Fruit fly (Drosophila melanogaster) whole organism, embryonic: Measurements from ENCODE around the gene Cul3.

Experiments used
- Bgb ChIP-seq: fragments of 200-800 bp; sonication (Bioruptor generic); IDR thresholded peaks from 2 replicates; pipeline ENCODE4 v1.3.6; 2022; ENCODE audit warnings: missing biosample characterization, missing genetic modification characterization; ENCODE audit not compliant: partially characterized antibody
- Blimp-1 ChIP-seq: fragments of 200-800 bp; sonication (Bioruptor generic); optimal IDR thresholded peaks from 3 replicates; lab custom pipeline; 2018; ENCODE audit warnings: missing biosample characterization, missing genetic modification characterization, mild to moderate bottlenecking, moderate library complexity, missing genetic modification reagents
- C15 ChIP-seq: fragments of 200-800 bp; sonication (Bioruptor generic); IDR thresholded peaks from 3 replicates; pipeline ENCODE4 v1.3.6; 2022; ENCODE audit warnings: missing biosample characterization, missing genetic modification characterization
- CG10209 ChIP-seq: fragments of 200-800 bp; sonication (Bioruptor generic); optimal IDR thresholded peaks from 3 replicates; lab custom pipeline; 2017; ENCODE audit warnings: missing biosample characterization, mild to moderate bottlenecking, missing genetic modification characterization, missing genetic modification reagents
- CG10565 ChIP-seq: fragments of 200-800 bp; sonication (Bioruptor generic); optimal IDR thresholded peaks from 3 replicates; lab custom pipeline; 2016; ENCODE audit warnings: missing biosample characterization, mild to moderate bottlenecking, missing genetic modification characterization
- CG11247 ChIP-seq: fragments of 200-800 bp; sonication (Bioruptor generic); IDR thresholded peaks from 2 replicates; pipeline ENCODE4 v1.3.6; 2022; ENCODE audit warnings: missing biosample characterization, missing genetic modification characterization
- CG15696 ChIP-seq: fragments of 200-800 bp; sonication (Bioruptor generic); optimal IDR thresholded peaks from 2 replicates; lab custom pipeline; 2019; ENCODE audit warnings: missing biosample characterization, mild to moderate bottlenecking, missing genetic modification characterization, moderate library complexity
- CG16863 ChIP-seq: fragments of 200-800 bp; sonication (Bioruptor generic); optimal IDR thresholded peaks from 3 replicates; lab custom pipeline; 2016; ENCODE audit warnings: missing biosample characterization, missing genetic modification characterization
- CG17385 ChIP-seq: fragments of 200-800 bp; sonication (Bioruptor generic); optimal IDR thresholded peaks from 3 replicates; lab custom pipeline; 2018; ENCODE audit warnings: missing biosample characterization, mild to moderate bottlenecking, missing genetic modification characterization
- CG1832 ChIP-seq: fragments of 200-800 bp; sonication (Bioruptor generic); optimal IDR thresholded peaks from 2 replicates; lab custom pipeline; 2017; ENCODE audit warnings: missing biosample characterization, mild to moderate bottlenecking, missing genetic modification characterization, inconsistent platforms
- CG2202 ChIP-seq: fragments of 200-800 bp; sonication (Bioruptor generic); optimal IDR thresholded peaks from 2 replicates; lab custom pipeline; 2018; ENCODE audit warnings: missing biosample characterization, mild to moderate bottlenecking, missing genetic modification characterization
- CG30431 ChIP-seq: fragments of 200-800 bp; sonication (Bioruptor generic); optimal IDR thresholded peaks from 2 replicates; lab custom pipeline; 2017; ENCODE audit warnings: missing biosample characterization, missing genetic modification characterization
- CG31441 ChIP-seq: fragments of 200-800 bp; sonication (Bioruptor generic); IDR thresholded peaks from 2 replicates; pipeline ENCODE4 v1.3.6; 2022; ENCODE audit warnings: missing biosample characterization, missing genetic modification characterization
- CG5245 ChIP-seq: fragments of 200-800 bp; sonication (Bioruptor generic); optimal IDR thresholded peaks from 3 replicates; lab custom pipeline; 2016; ENCODE audit warnings: missing biosample characterization, missing genetic modification characterization
- CG8359 ChIP-seq: fragments of 200-800 bp; sonication (Bioruptor generic); optimal IDR thresholded peaks from 2 replicates; lab custom pipeline; 2017; ENCODE audit warnings: missing biosample characterization, mild to moderate bottlenecking, missing genetic modification characterization, borderline replicate concordance
- CG9876 ChIP-seq: fragments of 200-800 bp; sonication (Bioruptor generic); optimal IDR thresholded peaks from 2 replicates; lab custom pipeline; 2016; ENCODE audit warnings: missing biosample characterization, missing genetic modification characterization
- Dip2 ChIP-seq: fragments of 200-800 bp; sonication (Bioruptor generic); IDR thresholded peaks from 2 replicates; pipeline ENCODE4 v1.3.6; 2022; ENCODE audit warnings: missing biosample characterization, missing genetic modification characterization
- Doc2 ChIP-seq: fragments of 200-800 bp; sonication (Bioruptor generic); IDR thresholded peaks from 2 replicates; pipeline ENCODE4 v1.3.6; 2022; ENCODE audit warnings: missing biosample characterization, missing genetic modification characterization
- Doc3 ChIP-seq: fragments of 200-800 bp; sonication (Bioruptor generic); IDR thresholded peaks from 3 replicates; pipeline ENCODE4 v1.3.6; 2022; ENCODE audit warnings: missing biosample characterization, missing genetic modification characterization; ENCODE audit not compliant: partially characterized antibody
- GATAe ChIP-seq: fragments of 200-800 bp; sonication (Bioruptor generic); conservative IDR thresholded peaks from 2 replicates; pipeline ENCODE4 v1.3.6; 2022; ENCODE audit warnings: missing biosample characterization, missing genetic modification characterization
- H15 ChIP-seq: fragments of 200-800 bp; sonication (Bioruptor generic); IDR thresholded peaks from 3 replicates; pipeline ENCODE4 v1.3.6; 2022; ENCODE audit warnings: missing biosample characterization, missing genetic modification characterization
- Hr51 ChIP-seq, 2 experiments: fragments of 200-800 bp; sonication (Bioruptor generic); optimal IDR thresholded peaks; 2 replicates in 1 of 2; 3 replicates in 1 of 2; lab custom pipeline; 2016 to 2018; ENCODE audit warnings: missing biosample characterization in 2 of 2, missing genetic modification characterization in 2 of 2, mild to moderate bottlenecking in 1 of 2, moderate library complexity in 1 of 2
- Jarid2 ChIP-seq: fragments of 200-800 bp; sonication (Bioruptor generic); optimal IDR thresholded peaks from 3 replicates; lab custom pipeline; 2017; ENCODE audit warnings: mild to moderate bottlenecking, missing biosample characterization, missing genetic modification reagents, missing genetic modification characterization
- Meics ChIP-seq: fragments of 200-800 bp; sonication (Bioruptor generic); optimal IDR thresholded peaks from 2 replicates; lab custom pipeline; 2017; ENCODE audit warnings: missing biosample characterization, mild to moderate bottlenecking, missing genetic modification characterization
- NFAT ChIP-seq: fragments of 200-800 bp; sonication (Bioruptor generic); IDR thresholded peaks from 2 replicates; pipeline ENCODE4 v1.3.6; 2022; ENCODE audit warnings: missing biosample characterization, missing genetic modification characterization
- Opbp ChIP-seq: fragments of 200-800 bp; sonication (Bioruptor generic); IDR thresholded peaks from 3 replicates; pipeline ENCODE4 v1.3.6; 2022; ENCODE audit warnings: missing biosample characterization, missing genetic modification characterization; ENCODE audit not compliant: partially characterized antibody
- Rx ChIP-seq: fragments of 200-800 bp; sonication (Bioruptor generic); IDR thresholded peaks from 2 replicates; pipeline ENCODE4 v1.3.6; 2022; ENCODE audit warnings: missing biosample characterization, missing genetic modification characterization
- al ChIP-seq: fragments of 200-800 bp; sonication (Bioruptor generic); IDR thresholded peaks from 2 replicates; pipeline ENCODE4 v1.3.6; 2022; ENCODE audit warnings: missing biosample characterization, missing genetic modification characterization
- bigmax ChIP-seq: fragments of 200-800 bp; sonication (Bioruptor generic); optimal IDR thresholded peaks from 2 replicates; lab custom pipeline; 2018; ENCODE audit warnings: missing biosample characterization, mild to moderate bottlenecking, missing genetic modification characterization
- br ChIP-seq: fragments of >200 bp; optimal IDR thresholded peaks from 2 replicates; lab custom pipeline; 2017
- bsh ChIP-seq, 2 experiments: fragments of 200-800 bp; sonication (Bioruptor generic); optimal IDR thresholded peaks; 2 replicates each; lab custom pipeline; 2017 to 2018; ENCODE audit warnings: mild to moderate bottlenecking in 2 of 2, missing biosample characterization in 2 of 2, missing genetic modification characterization in 2 of 2, moderate library complexity in 1 of 2
- cas ChIP-seq: fragments of 200-800 bp; sonication (Bioruptor generic); IDR thresholded peaks from 2 replicates; pipeline ENCODE4 v1.3.6; 2022; ENCODE audit warnings: missing biosample characterization, missing genetic modification characterization
- chif ChIP-seq, 2 experiments: fragments of 200-800 bp; sonication (Bioruptor generic); optimal IDR thresholded peaks; 3 replicates each; lab custom pipeline; 2016; ENCODE audit warnings: missing biosample characterization in 2 of 2, missing genetic modification characterization in 2 of 2
- chm ChIP-seq: fragments of 200-800 bp; sonication (Bioruptor generic); IDR thresholded peaks from 2 replicates; pipeline ENCODE4 v1.3.6; 2022; ENCODE audit warnings: missing biosample characterization, missing genetic modification characterization
- eve ChIP-seq, 2 experiments: fragments of >200 bp; optimal IDR thresholded peaks; 2 replicates each; lab custom pipeline; 2017; ENCODE audit warnings: missing biosample characterization in 2 of 2, missing genetic modification characterization in 2 of 2
- ftz-f1 ChIP-seq: fragments of 200-800 bp; sonication (Bioruptor generic); optimal IDR thresholded peaks from 2 replicates; lab custom pipeline; 2016; ENCODE audit warnings: missing biosample characterization, missing genetic modification characterization
- ham ChIP-seq: fragments of 200-800 bp; sonication (Bioruptor generic); IDR thresholded peaks from 2 replicates; pipeline ENCODE4 v1.3.6; 2022; ENCODE audit warnings: missing biosample characterization, missing genetic modification characterization
- odd ChIP-seq: fragments of 200-800 bp; sonication (Bioruptor generic); optimal IDR thresholded peaks from 2 replicates; lab custom pipeline; 2017; ENCODE audit warnings: missing biosample characterization, mild to moderate bottlenecking, missing genetic modification characterization
- onecut ChIP-seq: fragments of 200-800 bp; sonication (Bioruptor generic); IDR thresholded peaks from 2 replicates; pipeline ENCODE4 v1.3.6; 2022; ENCODE audit warnings: missing biosample characterization, missing genetic modification characterization
- peb ChIP-seq: fragments of 200-800 bp; sonication (Bioruptor generic); IDR thresholded peaks from 2 replicates; pipeline ENCODE4 v1.3.6; 2022; ENCODE audit warnings: missing biosample characterization, missing genetic modification characterization
- pita ChIP-seq: fragments of 200-800 bp; sonication (Bioruptor generic); optimal IDR thresholded peaks from 2 replicates; lab custom pipeline; 2017; ENCODE audit warnings: missing biosample characterization, mild to moderate bottlenecking, missing genetic modification characterization
- psq ChIP-seq: fragments of 200-800 bp; sonication (Bioruptor generic); optimal IDR thresholded peaks from 2 replicates; lab custom pipeline; 2017; ENCODE audit warnings: missing biosample characterization, missing genetic modification characterization
- pzg ChIP-seq: fragments of 200-800 bp; sonication (Bioruptor generic); optimal IDR thresholded peaks from 3 replicates; lab custom pipeline; 2018; ENCODE audit warnings: missing biosample characterization, mild to moderate bottlenecking, missing genetic modification characterization, moderate library complexity
- sd ChIP-seq: fragments of 200-800 bp; sonication (Bioruptor generic); optimal IDR thresholded peaks from 3 replicates; lab custom pipeline; 2018; ENCODE audit warnings: missing biosample characterization, mild to moderate bottlenecking, missing genetic modification characterization, moderate library complexity
- seq ChIP-seq: fragments of 200-800 bp; sonication (Bioruptor generic); IDR thresholded peaks from 2 replicates; pipeline ENCODE4 v1.3.6; 2022; ENCODE audit warnings: missing biosample characterization, missing genetic modification characterization
- sqz ChIP-seq: fragments of 200-800 bp; sonication (Bioruptor generic); optimal IDR thresholded peaks from 3 replicates; lab custom pipeline; 2018; ENCODE audit warnings: missing biosample characterization, mild to moderate bottlenecking, missing genetic modification characterization
- tap ChIP-seq: fragments of 200-800 bp; optimal IDR thresholded peaks from 3 replicates; lab custom pipeline; 2019; ENCODE audit warnings: missing biosample characterization, mild to moderate bottlenecking, missing genetic modification characterization, moderate library complexity
- unc-4 ChIP-seq: fragments of 200-800 bp; sonication (Bioruptor generic); IDR thresholded peaks from 2 replicates; pipeline ENCODE4 v1.3.6; 2022; ENCODE audit warnings: missing biosample characterization, missing genetic modification characterization; ENCODE audit not compliant: partially characterized antibody
- wor ChIP-seq: fragments of 200-800 bp; sonication (Bioruptor generic); IDR thresholded peaks from 2 replicates; pipeline ENCODE4 v1.3.6; 2022; ENCODE audit warnings: missing biosample characterization, missing genetic modification characterization
- zfh1 ChIP-seq: fragments of 200-800 bp; sonication (Bioruptor generic); IDR thresholded peaks from 3 replicates; pipeline ENCODE4 v1.3.6; 2022; ENCODE audit warnings: missing biosample characterization, missing genetic modification characterization

Cul3 gene

dm6 chr2L:15254229-15254861, 17.5 kb downstream of the Cul3 start (continued):
- no peak for TF ChIP-seq CG30431 (GFP tag; lab: Kevin White, UChicago)
- no peak for TF ChIP-seq cas (GFP tag; lab: Robert Waterston, UW)
- TF ChIP-seq wor: peak; percentile 40; the same call in 1 of the 2 replicates
- no peak for TF ChIP-seq NFAT (GFP tag; lab: Robert Waterston, UW)
- TF ChIP-seq H15 (GFP tag; lab: Robert Waterston, UW): 0 out of 3 replicates have a peak, but pooled peaks have one; percentile 19
- no peak for TF ChIP-seq Dip2
- no peak for TF ChIP-seq ham (GFP tag; lab: Robert Waterston, UW)
- no peak for TF ChIP-seq Doc2 (GFP tag; lab: Robert Waterston, UW)
- TF ChIP-seq unc-4 (GFP tag; lab: Robert Waterston, UW): no peak
- no peak for TF ChIP-seq Hr51 (GFP tag; optimal IDR thresholded peaks at IDR 0.05; lab: Kevin White, UChicago)
- no peak for TF ChIP-seq pita (GFP tag; lab: Kevin White, UChicago)
- TF ChIP-seq br: no peak
- TF ChIP-seq CG17385 (GFP tag; lab: Kevin White, UChicago): peak; percentile 63
- no peak for TF ChIP-seq tap (tag; lab: Kevin White, UChicago)
- TF ChIP-seq bsh (GFP tag; optimal IDR thresholded peaks at IDR 0.05; lab: Kevin White, UChicago): peak in 1 of 2 experiments; percentile 59
- no peak for TF ChIP-seq ftz-f1 (GFP tag; lab: Kevin White, UChicago)
- no peak for TF ChIP-seq Bgb (GFP tag; lab: Robert Waterston, UW)
- no peak for TF ChIP-seq C15
- TF ChIP-seq bigmax (GFP tag; lab: Kevin White, UChicago): no peak
- no peak for TF ChIP-seq eve (GFP tag; optimal IDR thresholded peaks at IDR 0.05; lab: Kevin White, UChicago)
- TF ChIP-seq Meics (GFP tag; lab: Kevin White, UChicago): peak; percentile 71
- no peak for TF ChIP-seq psq
- TF ChIP-seq peb: no peak
- no peak for TF ChIP-seq Opbp (GFP tag; lab: Robert Waterston, UW)
- TF ChIP-seq sd (tag; lab: Kevin White, UChicago): no peak
- no peak for TF ChIP-seq Doc3 (GFP tag; lab: Robert Waterston, UW)
- peak; percentile 50 for TF ChIP-seq CG31441
- no peak for TF ChIP-seq CG16863
- no peak for TF ChIP-seq CG11247 (GFP tag; lab: Robert Waterston, UW)
- peak; percentile 47; the same call in 1 of the 3 replicates for TF ChIP-seq zfh1 (GFP tag; lab: Robert Waterston, UW)
- peak; percentile 53 for TF ChIP-seq Blimp-1
- TF ChIP-seq Rx (GFP tag; lab: Robert Waterston, UW): no peak
- TF ChIP-seq Jarid2 (GFP tag; lab: Kevin White, UChicago): no peak
- no peak for TF ChIP-seq CG2202 (tag; lab: Kevin White, UChicago)
- peak; percentile 36 for TF ChIP-seq CG9876 (GFP tag; lab: Kevin White, UChicago)
- TF ChIP-seq chif (GFP tag; optimal IDR thresholded peaks at IDR 0.05; lab: Kevin White, UChicago): peak in 1 of 2 experiments; percentile 64
- no peak for TF ChIP-seq CG10565 (GFP tag; lab: Kevin White, UChicago)
- no peak for TF ChIP-seq CG8359
- no peak for TF ChIP-seq odd (GFP tag; lab: Kevin White, UChicago)
- no peak for TF ChIP-seq CG1832 (GFP tag; lab: Kevin White, UChicago)
- TF ChIP-seq CG15696 (tag; lab: Kevin White, UChicago): no peak
- TF ChIP-seq pzg (GFP tag; lab: Kevin White, UChicago): no peak
- no peak for TF ChIP-seq onecut (GFP tag; lab: Robert Waterston, UW)
- TF ChIP-seq seq (GFP tag; lab: Robert Waterston, UW): no peak
- TF ChIP-seq sqz: no peak
- peak; percentile 23 for TF ChIP-seq CG10209 (GFP tag; lab: Kevin White, UChicago)
- TF ChIP-seq al: no peak; the same call in 1 of the 2 replicates
- TF ChIP-seq CG5245: no peak
- TF ChIP-seq GATAe (GFP tag; lab: Robert Waterston, UW): peak; percentile 91
- TF ChIP-seq chm (GFP tag; lab: Robert Waterston, UW): no peak
